Worm (Caenorhabditis elegans): Measurements from ENCODE around the gene orc-3.
"Not testable (repeated sequence)": the region's sequence is repeated elsewhere in the genome, so short reads cannot be mapped to it uniquely, and the experiment has no call there.

DNA sequence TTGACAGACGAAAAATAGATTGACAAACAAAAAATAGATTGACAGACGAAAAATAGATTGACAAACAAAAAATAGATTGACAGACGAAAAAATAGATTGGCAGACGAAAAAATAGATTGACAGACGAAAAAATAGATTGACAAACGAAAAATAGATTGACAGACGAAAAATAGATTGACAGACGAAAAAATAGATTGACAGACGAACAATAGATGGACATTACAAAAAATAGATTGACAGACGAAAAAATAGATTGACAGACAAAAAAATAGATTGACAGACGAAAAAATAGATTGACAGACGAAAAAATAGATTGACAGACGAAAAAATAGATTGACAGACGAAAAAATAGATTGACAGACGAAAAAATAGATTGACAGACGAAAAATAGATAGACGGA is 53.3 kb downstream of the orc-3 start:
- TF ChIP-seq F13C5.2 (tag; optimal IDR thresholded peaks at IDR 0.05); ama-1 (optimal IDR thresholded peaks at IDR 0.05); hmbx-1 (tag; optimal IDR thresholded peaks at IDR 0.05): not testable (repeated sequence)
